Worm (Caenorhabditis elegans) whole organism, mixed stage, embryonic: Measurements from ENCODE around the gene F26F2.10.

Source experiments
- elt-3 ChIP-seq: fragments of 150-350 bp; optimal IDR thresholded peaks from 2 replicates; lab custom pipeline; 2014; ENCODE audit warnings: missing biosample characterization, missing genetic modification characterization
- nhr-2 ChIP-seq: fragments of 150-350 bp; optimal IDR thresholded peaks from 2 replicates; lab custom pipeline; 2014; ENCODE audit warnings: missing biosample characterization, missing genetic modification characterization

- no peak for TF ChIP-seq elt-3 (tag; lab: Kevin White, UChicago)
- TF ChIP-seq nhr-2 (tag; lab: Kevin White, UChicago): no peak
Measured at ce11 chrV:20558270-20558669, 36.4 kb downstream of the F26F2.10 start, which contains the start of gene abf-4.
